Worm (Caenorhabditis elegans) whole organism, L3 larva: ENCODE measurements around the gene rpl-10.

Source experiments
- R02D3.7 ChIP-seq: fragments of 150-350 bp; optimal IDR thresholded peaks from 2 replicates; lab custom pipeline; 2014; ENCODE audit warnings: missing biosample characterization, missing genetic modification characterization
- aly-2 ChIP-seq: fragments of 150-350 bp; optimal IDR thresholded peaks from 2 replicates; lab custom pipeline; 2014; ENCODE audit warnings: missing biosample characterization, missing genetic modification characterization
- ama-1 ChIP-seq: fragments of 150-350 bp; optimal IDR thresholded peaks from 2 replicates; lab custom pipeline; 2018
- ceh-16 ChIP-seq: sonication (generic microtip); optimal IDR thresholded peaks from 2 replicates; lab custom pipeline; 2017; ENCODE audit warnings: missing biosample characterization, missing genetic modification characterization
- ceh-28 ChIP-seq: fragments of 150-350 bp; optimal IDR thresholded peaks from 2 replicates; lab custom pipeline; 2014; ENCODE audit warnings: missing biosample characterization, missing genetic modification reagents, missing genetic modification characterization
- ceh-82 ChIP-seq: fragments of 150-350 bp; optimal IDR thresholded peaks from 2 replicates; lab custom pipeline; 2014; ENCODE audit warnings: missing biosample characterization, missing genetic modification characterization
- ceh-9 ChIP-seq: sonication (generic microtip); optimal IDR thresholded peaks from 2 replicates; lab custom pipeline; 2018; ENCODE audit warnings: missing biosample characterization, missing genetic modification characterization
- daf-12 ChIP-seq: fragments of 150-350 bp; optimal IDR thresholded peaks from 2 replicates; lab custom pipeline; 2014; ENCODE audit warnings: missing biosample characterization, missing genetic modification reagents, missing genetic modification characterization
- egl-27 ChIP-seq: sonication (generic microtip); optimal IDR thresholded peaks from 4 replicates; lab custom pipeline; 2017; ENCODE audit warnings: missing biosample characterization, missing genetic modification reagents, missing genetic modification characterization
- egl-5 ChIP-seq: fragments of 150-350 bp; optimal IDR thresholded peaks from 2 replicates; lab custom pipeline; 2017; ENCODE audit warnings: missing biosample characterization, missing genetic modification reagents, missing genetic modification characterization, inconsistent platforms
- elt-2 ChIP-seq: sonication (generic microtip); optimal IDR thresholded peaks from 2 replicates; lab custom pipeline; 2016; ENCODE audit warnings: missing genetic modification reagents, mild to moderate bottlenecking, missing genetic modification characterization, missing compliant biosample characterization
- elt-3 ChIP-seq, 3 experiments: fragments of 150-350 bp in 1 of 3; sonication (generic microtip) in 2 of 3; optimal IDR thresholded peaks; 2 replicates in 2 of 3; 4 replicates in 1 of 3; lab custom pipeline; 2014 to 2017; ENCODE audit warnings: missing biosample characterization in 3 of 3, missing genetic modification characterization in 3 of 3
- eor-1 ChIP-seq, 2 experiments: fragments of 150-350 bp; optimal IDR thresholded peaks; 2 replicates each; lab custom pipeline; 2014 to 2018; ENCODE audit warnings: missing biosample characterization in 2 of 2, missing genetic modification characterization in 2 of 2
- fkh-10 ChIP-seq: sonication (generic microtip); optimal IDR thresholded peaks from 2 replicates; lab custom pipeline; 2017; ENCODE audit warnings: missing biosample characterization, missing genetic modification reagents, missing genetic modification characterization
- fkh-2 ChIP-seq: fragments of 150-350 bp; optimal IDR thresholded peaks from 2 replicates; lab custom pipeline; 2014; ENCODE audit warnings: missing biosample characterization, missing genetic modification reagents, missing genetic modification characterization
- fos-1 ChIP-seq: fragments of 150-350 bp; optimal IDR thresholded peaks from 2 replicates; lab custom pipeline; 2014; ENCODE audit warnings: missing biosample characterization, missing genetic modification characterization
- jun-1 ChIP-seq: fragments of 150-350 bp; optimal IDR thresholded peaks from 2 replicates; lab custom pipeline; 2014; ENCODE audit warnings: missing biosample characterization, missing genetic modification reagents, missing genetic modification characterization
- lin-15B ChIP-seq: fragments of 150-350 bp; optimal IDR thresholded peaks from 2 replicates; lab custom pipeline; 2014; ENCODE audit warnings: missing biosample characterization, missing genetic modification characterization
- lin-39 ChIP-seq: fragments of 150-350 bp; optimal IDR thresholded peaks from 2 replicates; lab custom pipeline; 2018; ENCODE audit warnings: missing biosample characterization, missing genetic modification reagents, missing genetic modification characterization
- lsy-12 ChIP-seq: sonication (generic microtip); optimal IDR thresholded peaks from 2 replicates; lab custom pipeline; 2016; ENCODE audit warnings: mild to moderate bottlenecking, missing genetic modification characterization, missing compliant biosample characterization
- mdl-1 ChIP-seq: fragments of 150-350 bp; optimal IDR thresholded peaks from 2 replicates; lab custom pipeline; 2014; ENCODE audit warnings: missing biosample characterization, missing genetic modification characterization
- mml-1 ChIP-seq: fragments of 150-350 bp; sonication (generic microtip); optimal IDR thresholded peaks from 3 replicates; lab custom pipeline; 2014; ENCODE audit warnings: missing biosample characterization, missing genetic modification characterization
- nfya-1 ChIP-seq: sonication (generic microtip); optimal IDR thresholded peaks from 2 replicates; lab custom pipeline; 2017; ENCODE audit warnings: missing genetic modification characterization, mild to moderate bottlenecking, missing compliant biosample characterization, antibody characterized with exemption, moderate library complexity; ENCODE audit not compliant: insufficient read depth
- nhr-11 ChIP-seq: fragments of 150-350 bp; optimal IDR thresholded peaks from 2 replicates; lab custom pipeline; 2014; ENCODE audit warnings: missing biosample characterization, missing genetic modification characterization
- nhr-12 ChIP-seq: fragments of 150-350 bp; optimal IDR thresholded peaks from 2 replicates; lab custom pipeline; 2014; ENCODE audit warnings: missing biosample characterization, missing genetic modification characterization
- nhr-23 ChIP-seq: fragments of 150-350 bp; optimal IDR thresholded peaks from 2 replicates; lab custom pipeline; 2014; ENCODE audit warnings: missing biosample characterization, missing genetic modification reagents, missing genetic modification characterization
- nhr-25 ChIP-seq: sonication (generic microtip); optimal IDR thresholded peaks from 2 replicates; lab custom pipeline; 2017; ENCODE audit warnings: missing biosample characterization, missing genetic modification characterization
- nhr-43 ChIP-seq: sonication (generic microtip); optimal IDR thresholded peaks from 2 replicates; lab custom pipeline; 2016; ENCODE audit warnings: mild to moderate bottlenecking, missing genetic modification characterization, missing compliant biosample characterization; ENCODE audit not compliant: poor library complexity, severe bottlenecking
- nhr-67 ChIP-seq: fragments of 150-350 bp; optimal IDR thresholded peaks from 2 replicates; lab custom pipeline; 2014; ENCODE audit warnings: missing biosample characterization, missing genetic modification characterization
- nhr-77 ChIP-seq: fragments of 150-350 bp; optimal IDR thresholded peaks from 2 replicates; lab custom pipeline; 2014; ENCODE audit warnings: missing biosample characterization, missing genetic modification characterization
- pha-4 ChIP-seq: fragments of 150-350 bp; optimal IDR thresholded peaks from 2 replicates; lab custom pipeline; 2014; ENCODE audit warnings: missing biosample characterization, missing genetic modification reagents, missing genetic modification characterization
- pqm-1 ChIP-seq: fragments of 150-350 bp; optimal IDR thresholded peaks from 2 replicates; lab custom pipeline; 2017; ENCODE audit warnings: missing biosample characterization, missing genetic modification characterization, inconsistent platforms
- skn-1 ChIP-seq: fragments of 150-350 bp; optimal IDR thresholded peaks from 2 replicates; lab custom pipeline; 2014; ENCODE audit warnings: missing biosample characterization, missing genetic modification characterization
- snpc-4 ChIP-seq: fragments of 150-350 bp; optimal IDR thresholded peaks from 2 replicates; lab custom pipeline; 2014; ENCODE audit warnings: missing biosample characterization, missing genetic modification characterization
- tbx-2 ChIP-seq: sonication (generic microtip); optimal IDR thresholded peaks from 2 replicates; lab custom pipeline; 2016; ENCODE audit warnings: mild to moderate bottlenecking, missing genetic modification characterization, missing compliant biosample characterization
- zag-1 ChIP-seq: fragments of 150-350 bp; optimal IDR thresholded peaks from 2 replicates; lab custom pipeline; 2014; ENCODE audit warnings: missing biosample characterization, missing genetic modification characterization
- ztf-11 ChIP-seq: fragments of 150-350 bp; optimal IDR thresholded peaks from 2 replicates; lab custom pipeline; 2014; ENCODE audit warnings: missing biosample characterization, missing genetic modification characterization

rpl-10 gene

ce11 chrII:8185016-8185493, 41.4 kb downstream of the rpl-10 start, which contains the start of the genes mig-5 and cct-1 (continued):
- peak; percentile 92 for TF ChIP-seq pqm-1 (tag; lab: Kevin White, UChicago)
- TF ChIP-seq skn-1 (tag; lab: Kevin White, UChicago): peak; percentile 96
- TF ChIP-seq ceh-28 (tag; lab: Kevin White, UChicago): peak; percentile 94
- no peak for TF ChIP-seq fkh-2 (tag; lab: Kevin White, UChicago)
- TF ChIP-seq mml-1 (tag; lab: Kevin White, UChicago): no peak
- no peak for TF ChIP-seq nhr-67 (tag; lab: Kevin White, UChicago)
- TF ChIP-seq lsy-12 (tag; lab: Kevin White, UChicago): peak; percentile 96
- peak; percentile 91 for TF ChIP-seq tbx-2 (tag; lab: Kevin White, UChicago)
- TF ChIP-seq pha-4 (tag; lab: Kevin White, UChicago): peak; percentile 99
- peak; percentile 99 for TF ChIP-seq nfya-1 (tag; lab: Kevin White, UChicago)
- TF ChIP-seq nhr-77 (tag; lab: Kevin White, UChicago): peak; percentile 93
- TF ChIP-seq daf-12: peak; percentile 30
- TF ChIP-seq nhr-43 (tag; lab: Kevin White, UChicago): peak; percentile 98
- TF ChIP-seq lin-39 (tag; lab: Kevin White, UChicago): peak; percentile 96
- TF ChIP-seq fos-1: peak; percentile 20
- no peak for TF ChIP-seq ztf-11 (tag; lab: Kevin White, UChicago)
- no peak for TF ChIP-seq eor-1 (tag; optimal IDR thresholded peaks at IDR 0.05; lab: Kevin White, UChicago)
- TF ChIP-seq nhr-23 (tag; lab: Kevin White, UChicago): peak; percentile 99
- peak; percentile 92 for TF ChIP-seq nhr-11 (tag; lab: Kevin White, UChicago)
- TF ChIP-seq egl-5: peak; percentile 98
- no peak for TF ChIP-seq ceh-9 (tag; lab: Kevin White, UChicago)
- TF ChIP-seq R02D3.7 (tag; lab: Kevin White, UChicago): peak; percentile 95
- TF ChIP-seq fkh-10 (GFP tag; lab: Kevin White, UChicago): peak; percentile 91
- TF ChIP-seq mdl-1: peak; percentile 62
- peak; percentile 81 for TF ChIP-seq zag-1
- TF ChIP-seq aly-2: peak; percentile 91

DNA sequence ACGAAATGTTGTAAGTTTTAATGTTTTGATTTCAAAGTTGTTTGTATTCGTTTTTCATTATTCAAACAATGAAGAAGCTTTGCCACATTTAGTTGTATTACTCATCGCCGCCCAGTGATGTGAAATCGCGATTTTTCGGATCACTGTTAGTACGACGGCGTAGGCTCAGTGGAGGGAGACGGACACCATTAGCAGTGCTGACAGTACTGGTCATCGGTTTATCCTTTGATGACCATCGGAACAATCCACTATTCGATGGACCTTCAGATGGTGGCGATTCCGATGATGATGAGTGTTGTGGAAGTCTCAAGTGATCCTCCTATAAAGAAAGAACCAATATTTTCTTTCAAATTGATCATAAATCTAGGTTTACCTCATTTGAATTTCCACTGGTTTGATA, 43.8 kb downstream of the rpl-10 start:
- TF ChIP-seq R02D3.7 (tag; lab: Kevin White, UChicago) (no peak), ama-1 (lab: Kevin White, UChicago) (no peak), lsy-12 (tag; lab: Kevin White, UChicago) (no peak), mml-1 (tag; lab: Kevin White, UChicago) (no peak), ceh-28 (tag; lab: Kevin White, UChicago) (no peak), nhr-25 (tag; lab: Kevin White, UChicago) (peak; percentile 24)

DNA sequence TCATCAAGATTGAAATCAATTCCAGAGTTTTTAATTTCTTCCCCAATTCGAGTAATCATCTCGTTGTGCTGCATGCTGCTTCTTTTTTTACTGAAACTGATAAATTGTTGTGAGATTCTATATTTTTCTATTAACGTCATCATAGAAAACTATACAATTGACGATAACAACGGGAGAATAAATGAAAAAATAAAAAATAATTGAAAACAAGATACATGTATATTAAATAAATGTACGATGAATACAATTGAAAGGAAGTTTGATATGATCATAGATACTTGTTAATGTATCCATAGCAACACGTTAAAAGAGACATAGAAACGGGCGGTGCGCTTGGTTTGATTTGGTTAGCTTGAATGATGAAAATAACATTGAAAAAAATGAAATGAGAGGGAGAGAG, 46.8 kb downstream of the rpl-10 start, which contains the start of gene T05C12.8:
Gene T05C12.8 (minus strand): TSS at position 101 of the 400 bp plus-strand sequence.
- TF ChIP-seq ama-1 (lab: Kevin White, UChicago) (no peak), lin-15B (tag; lab: Kevin White, UChicago) (no peak), ceh-82 (no peak), daf-12 (no peak), ceh-16 (no peak)

DNA sequence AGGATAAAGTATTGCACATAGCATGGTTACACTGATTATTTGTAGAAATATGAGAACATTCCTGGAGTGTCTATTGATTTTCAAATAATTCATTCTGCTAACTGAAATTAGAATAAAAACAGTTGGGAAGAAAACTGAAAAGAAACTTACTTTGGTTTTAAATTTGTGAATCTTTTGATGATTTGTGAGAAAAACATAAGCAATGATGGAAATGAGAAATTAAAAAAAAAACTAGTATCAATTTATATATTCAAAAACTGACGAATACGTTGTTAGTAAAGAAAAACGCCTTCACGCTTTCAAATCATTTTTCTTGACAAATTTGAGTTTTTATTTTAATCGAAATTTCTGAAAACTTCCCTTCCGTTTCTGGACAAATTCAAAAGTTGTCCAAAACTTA, 49.4 kb downstream of the rpl-10 start, which contains the start of gene T05C12.9:
Gene T05C12.9 (minus strand): TSS at position 101 of the 400 bp plus-strand sequence.
- TF ChIP-seq fos-1: no peak

ce11 chrII:8193922-8194321, 50.2 kb downstream of the rpl-10 start:
- no peak for TF ChIP-seq pqm-1 (tag; lab: Kevin White, UChicago)
- TF ChIP-seq nhr-12 (tag; lab: Kevin White, UChicago): no peak
- no peak for TF ChIP-seq nhr-23 (tag; lab: Kevin White, UChicago)
- no peak for TF ChIP-seq lin-15B (tag; lab: Kevin White, UChicago)
- no peak for TF ChIP-seq jun-1 (tag; lab: Kevin White, UChicago)
- no peak for TF ChIP-seq ama-1 (lab: Kevin White, UChicago)
- TF ChIP-seq elt-2: no peak
- no peak for TF ChIP-seq R02D3.7 (tag; lab: Kevin White, UChicago)
- TF ChIP-seq nhr-67 (tag; lab: Kevin White, UChicago): no peak
- no peak for TF ChIP-seq egl-5
- no peak for TF ChIP-seq snpc-4
- TF ChIP-seq nfya-1 (tag; lab: Kevin White, UChicago): no peak
- TF ChIP-seq nhr-11 (tag; lab: Kevin White, UChicago): no peak
- TF ChIP-seq nhr-43 (tag; lab: Kevin White, UChicago): no peak
- TF ChIP-seq ceh-16: no peak
- TF ChIP-seq egl-27 (tag; lab: Kevin White, UChicago): no peak
- TF ChIP-seq elt-3 (tag; optimal IDR thresholded peaks at IDR 0.05; lab: Kevin White, UChicago): no peak
